Fruit fly (Drosophila melanogaster) whole organism, embryonic: ENCODE measurements around the gene CG15922.

Experiments used
- Dip2 ChIP-seq: fragments of 200-800 bp; sonication (Bioruptor generic); IDR thresholded peaks from 2 replicates; pipeline ENCODE4 v1.3.6; 2022; ENCODE audit warnings: missing biosample characterization, missing genetic modification characterization
- Fer3 ChIP-seq: fragments of 200-800 bp; sonication (Bioruptor generic); optimal IDR thresholded peaks from 2 replicates; lab custom pipeline; 2018; ENCODE audit warnings: missing biosample characterization, mild to moderate bottlenecking, missing genetic modification characterization, moderate library complexity
- abd-A ChIP-seq: fragments of 200-800 bp; sonication (Bioruptor generic); optimal IDR thresholded peaks from 3 replicates; lab custom pipeline; 2019; ENCODE audit warnings: missing biosample characterization, mild to moderate bottlenecking, missing genetic modification characterization, moderate library complexity
- tll ChIP-seq, 2 experiments: fragments of 200-800 bp in 1 of 2; fragments of >200 bp in 1 of 2; sonication (Bioruptor generic) in 1 of 2; optimal IDR thresholded peaks; 2 replicates each; lab custom pipeline; 2017 to 2019; ENCODE audit warnings: missing biosample characterization in 2 of 2, missing genetic modification characterization in 2 of 2, mild to moderate bottlenecking in 1 of 2, moderate library complexity in 1 of 2

DNA sequence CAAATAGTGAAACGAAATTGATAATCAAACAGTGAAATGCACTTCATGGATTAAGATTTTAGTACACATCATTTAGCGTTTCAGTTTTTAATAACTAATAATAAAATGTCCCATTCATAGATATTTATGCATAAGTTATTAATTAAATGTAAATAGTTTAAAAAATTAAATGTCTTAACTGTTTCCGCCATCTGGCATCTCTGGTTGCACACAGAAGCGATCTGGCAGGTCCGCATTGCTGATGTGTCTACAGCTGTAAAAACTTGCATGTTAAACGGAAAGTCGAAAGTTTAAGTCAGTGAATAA is 28.4 kb upstream of the CG15922 start, which contains the start of gene Srp72:
- TF ChIP-seq Dip2 (GFP tag; lab: Robert Waterston, UW) = no peak
- TF ChIP-seq abd-A = no peak
- TF ChIP-seq tll (GFP tag; optimal IDR thresholded peaks at IDR 0.05; lab: Kevin White, UChicago) = no peak
- peak; percentile 57 for TF ChIP-seq Fer3 (tag; lab: Kevin White, UChicago)
